Fruit fly (Drosophila melanogaster) whole organism, embryonic: ENCODE data around the gene Art8.

ENCODE experiments used
- Asciz ChIP-seq: fragments of 200-800 bp; sonication (Bioruptor generic); optimal IDR thresholded peaks from 2 replicates; lab custom pipeline; 2017; ENCODE audit warnings: missing biosample characterization, mild to moderate bottlenecking, missing genetic modification characterization, missing genetic modification reagents
- CG10209 ChIP-seq: fragments of 200-800 bp; sonication (Bioruptor generic); optimal IDR thresholded peaks from 3 replicates; lab custom pipeline; 2017; ENCODE audit warnings: missing biosample characterization, mild to moderate bottlenecking, missing genetic modification characterization, missing genetic modification reagents
- CG10274 ChIP-seq: fragments of 200-800 bp; sonication (Bioruptor generic); optimal IDR thresholded peaks from 3 replicates; lab custom pipeline; 2017; ENCODE audit warnings: missing biosample characterization, mild to moderate bottlenecking, missing genetic modification characterization
- CG12744 ChIP-seq: fragments of 200-800 bp; sonication (Bioruptor generic); optimal IDR thresholded peaks from 2 replicates; lab custom pipeline; 2016; ENCODE audit warnings: missing biosample characterization, missing genetic modification characterization
- CG13424 ChIP-seq: fragments of 200-800 bp; sonication (Bioruptor generic); optimal IDR thresholded peaks from 2 replicates; lab custom pipeline; 2019; ENCODE audit warnings: missing biosample characterization, mild to moderate bottlenecking, missing genetic modification characterization, moderate library complexity
- CG14050 ChIP-seq: fragments of 200-800 bp; sonication (Bioruptor generic); IDR thresholded peaks from 3 replicates; pipeline ENCODE4 v1.3.6; 2022; ENCODE audit warnings: missing biosample characterization, missing genetic modification characterization
- CG14667 ChIP-seq: fragments of 200-800 bp; sonication (Bioruptor generic); IDR thresholded peaks from 2 replicates; pipeline ENCODE4 v1.3.6; 2022; ENCODE audit warnings: missing biosample characterization, missing genetic modification characterization
- CG14860 ChIP-seq: fragments of 200-800 bp; sonication (Bioruptor generic); IDR thresholded peaks from 3 replicates; pipeline ENCODE4 v1.3.6; 2022; ENCODE audit warnings: missing biosample characterization, missing genetic modification characterization; ENCODE audit not compliant: partially characterized antibody
- CG1602 ChIP-seq: fragments of 200-800 bp; sonication (Bioruptor generic); optimal IDR thresholded peaks from 3 replicates; lab custom pipeline; 2016; ENCODE audit warnings: missing biosample characterization, missing genetic modification characterization
- CG1792 ChIP-seq: fragments of 200-800 bp; sonication (Bioruptor generic); optimal IDR thresholded peaks from 2 replicates; lab custom pipeline; 2016; ENCODE audit warnings: missing biosample characterization, missing genetic modification characterization
- CG2120 ChIP-seq: fragments of 200-800 bp; sonication (Bioruptor generic); optimal IDR thresholded peaks from 3 replicates; lab custom pipeline; 2016; ENCODE audit warnings: missing biosample characterization, missing genetic modification characterization
- CG3847 ChIP-seq: fragments of 200-800 bp; sonication (Bioruptor generic); IDR thresholded peaks from 2 replicates; pipeline ENCODE4 v1.3.6; 2022; ENCODE audit warnings: missing biosample characterization, missing genetic modification characterization
- CG4730 ChIP-seq: fragments of 200-800 bp; sonication (Bioruptor generic); IDR thresholded peaks from 2 replicates; pipeline ENCODE4 v1.3.6; 2022; ENCODE audit warnings: missing biosample characterization, missing genetic modification characterization
- CG4854 ChIP-seq: fragments of 200-800 bp; sonication (Bioruptor generic); optimal IDR thresholded peaks from 2 replicates; lab custom pipeline; 2016; ENCODE audit warnings: missing biosample characterization, missing genetic modification characterization, inconsistent platforms
- CG5180 ChIP-seq: fragments of 200-800 bp; sonication (Bioruptor generic); optimal IDR thresholded peaks from 3 replicates; lab custom pipeline; 2017; ENCODE audit warnings: missing biosample characterization, missing genetic modification characterization, mild to moderate bottlenecking, moderate library complexity, missing genetic modification reagents
- CG6683 ChIP-seq: fragments of 200-800 bp; sonication (Bioruptor generic); optimal IDR thresholded peaks from 2 replicates; lab custom pipeline; 2017; ENCODE audit warnings: missing biosample characterization, mild to moderate bottlenecking, missing genetic modification characterization, missing genetic modification reagents
- CG8359 ChIP-seq: fragments of 200-800 bp; sonication (Bioruptor generic); optimal IDR thresholded peaks from 2 replicates; lab custom pipeline; 2017; ENCODE audit warnings: missing biosample characterization, mild to moderate bottlenecking, missing genetic modification characterization, borderline replicate concordance
- CHES-1-like ChIP-seq: fragments of 200-800 bp; sonication (Bioruptor generic); optimal IDR thresholded peaks from 2 replicates; lab custom pipeline; 2016; ENCODE audit warnings: missing biosample characterization, missing genetic modification characterization
- Camta ChIP-seq: fragments of 200-800 bp; sonication (Bioruptor generic); optimal IDR thresholded peaks from 2 replicates; lab custom pipeline; 2016; ENCODE audit warnings: missing biosample characterization, missing genetic modification characterization
- CrebB ChIP-seq: fragments of 200-800 bp; sonication (Bioruptor generic); optimal IDR thresholded peaks from 3 replicates; lab custom pipeline; 2018; ENCODE audit warnings: missing biosample characterization, mild to moderate bottlenecking, missing genetic modification characterization
- D19B ChIP-seq: fragments of 200-800 bp; sonication (Bioruptor generic); optimal IDR thresholded peaks from 2 replicates; lab custom pipeline; 2017; ENCODE audit warnings: missing biosample characterization, mild to moderate bottlenecking, missing genetic modification characterization
- Dip3 ChIP-seq: fragments of 200-800 bp; sonication (Bioruptor generic); optimal IDR thresholded peaks from 3 replicates; lab custom pipeline; 2016; ENCODE audit warnings: missing biosample characterization, missing genetic modification characterization
- Dp ChIP-seq: fragments of 200-800 bp; sonication (Bioruptor generic); optimal IDR thresholded peaks from 2 replicates; lab custom pipeline; 2018; ENCODE audit warnings: missing biosample characterization, mild to moderate bottlenecking, missing genetic modification characterization, moderate library complexity
- Fer1 ChIP-seq: fragments of 200-800 bp; sonication (Bioruptor generic); optimal IDR thresholded peaks from 2 replicates; lab custom pipeline; 2017; ENCODE audit warnings: missing biosample characterization, mild to moderate bottlenecking, missing genetic modification characterization
- H2.0 ChIP-seq: fragments of 200-800 bp; sonication (Bioruptor generic); IDR thresholded peaks from 2 replicates; pipeline ENCODE4 v1.3.6; 2022; ENCODE audit warnings: missing biosample characterization, missing genetic modification characterization
- Hand ChIP-seq: fragments of 200-800 bp; sonication (Bioruptor generic); optimal IDR thresholded peaks from 2 replicates; lab custom pipeline; 2017; ENCODE audit warnings: mild to moderate bottlenecking, missing biosample characterization, missing genetic modification reagents, missing genetic modification characterization
- MTF-1 ChIP-seq: fragments of 200-800 bp; sonication (Bioruptor generic); optimal IDR thresholded peaks from 2 replicates; lab custom pipeline; 2018; ENCODE audit warnings: missing biosample characterization, mild to moderate bottlenecking, missing genetic modification characterization, borderline replicate concordance
- Oaz ChIP-seq: fragments of 200-800 bp; sonication (Bioruptor generic); IDR thresholded peaks from 2 replicates; pipeline ENCODE4 v1.3.6; 2022; ENCODE audit warnings: missing biosample characterization, missing genetic modification characterization
- Ptx1 ChIP-seq: fragments of 200-800 bp; sonication (Bioruptor generic); IDR thresholded peaks from 2 replicates; pipeline ENCODE4 v1.3.6; 2022; ENCODE audit warnings: missing biosample characterization, missing genetic modification characterization
- TFAM ChIP-seq: fragments of 200-800 bp; sonication (Bioruptor generic); optimal IDR thresholded peaks from 2 replicates; lab custom pipeline; 2017; ENCODE audit warnings: missing biosample characterization, missing genetic modification characterization, inconsistent platforms
- YL-1 ChIP-seq: fragments of 200-800 bp; sonication (Bioruptor generic); optimal IDR thresholded peaks from 3 replicates; lab custom pipeline; 2017; ENCODE audit warnings: missing biosample characterization, mild to moderate bottlenecking, missing genetic modification characterization
- ap ChIP-seq: fragments of 200-800 bp; sonication (Bioruptor generic); IDR thresholded peaks from 2 replicates; pipeline ENCODE4 v1.3.6; 2022; ENCODE audit warnings: missing biosample characterization, missing genetic modification characterization
- ato ChIP-seq: fragments of 200-800 bp; sonication (Bioruptor generic); IDR thresholded peaks from 2 replicates; pipeline ENCODE4 v1.3.6; 2022; ENCODE audit warnings: missing biosample characterization, missing genetic modification characterization; ENCODE audit not compliant: partially characterized antibody
- dati ChIP-seq: fragments of 200-800 bp; sonication (Bioruptor generic); IDR thresholded peaks from 2 replicates; pipeline ENCODE4 v1.3.6; 2022; ENCODE audit warnings: missing biosample characterization, missing genetic modification characterization
- esg ChIP-seq: fragments of 200-800 bp; sonication (Bioruptor generic); conservative IDR thresholded peaks from 2 replicates; pipeline ENCODE4 v1.3.6; 2022; ENCODE audit warnings: missing biosample characterization, missing genetic modification characterization
- gfzf ChIP-seq: fragments of 200-800 bp; sonication (Bioruptor generic); optimal IDR thresholded peaks from 2 replicates; lab custom pipeline; 2016; ENCODE audit warnings: missing biosample characterization, mild to moderate bottlenecking, missing genetic modification characterization, moderate library complexity
- gsb ChIP-seq: fragments of 200-800 bp; sonication (Bioruptor generic); IDR thresholded peaks from 2 replicates; pipeline ENCODE4 v1.3.6; 2022; ENCODE audit warnings: missing biosample characterization, missing genetic modification characterization
- lola ChIP-seq, 3 experiments: fragments of >200 bp in 2 of 3; fragments of 200-800 bp in 1 of 3; sonication (Bioruptor generic) in 1 of 3; optimal IDR thresholded peaks; 2 replicates each; lab custom pipeline; 2017 to 2019; ENCODE audit warnings: missing biosample characterization in 3 of 3, missing genetic modification characterization in 3 of 3, mild to moderate bottlenecking in 1 of 3, moderate library complexity in 1 of 3
- mld ChIP-seq: fragments of 200-800 bp; sonication (Bioruptor generic); IDR thresholded peaks from 3 replicates; pipeline ENCODE4 v1.3.6; 2022; ENCODE audit warnings: missing biosample characterization, missing genetic modification characterization; ENCODE audit not compliant: partially characterized antibody
- odd ChIP-seq: fragments of 200-800 bp; sonication (Bioruptor generic); optimal IDR thresholded peaks from 2 replicates; lab custom pipeline; 2017; ENCODE audit warnings: missing biosample characterization, mild to moderate bottlenecking, missing genetic modification characterization
- pfk ChIP-seq: fragments of 200-800 bp; sonication (Bioruptor generic); optimal IDR thresholded peaks from 2 replicates; lab custom pipeline; 2018; ENCODE audit warnings: missing biosample characterization, mild to moderate bottlenecking, missing genetic modification characterization, moderate library complexity
- pum ChIP-seq: fragments of 200-800 bp; sonication (Bioruptor generic); optimal IDR thresholded peaks from 2 replicates; lab custom pipeline; 2016; ENCODE audit warnings: missing biosample characterization, missing genetic modification characterization
- ro ChIP-seq: fragments of 200-800 bp; sonication (Bioruptor generic); IDR thresholded peaks from 2 replicates; pipeline ENCODE4 v1.3.6; 2022; ENCODE audit warnings: missing biosample characterization, missing genetic modification characterization
- sens ChIP-seq: fragments of 200-800 bp; sonication (Bioruptor generic); peaks from one replicate; lab custom pipeline; 2016; ENCODE audit warnings: missing biosample characterization, missing genetic modification characterization
- slp2 ChIP-seq: fragments of 200-800 bp; sonication (Bioruptor generic); optimal IDR thresholded peaks from 2 replicates; lab custom pipeline; 2016; ENCODE audit warnings: missing biosample characterization, missing genetic modification characterization
- sug ChIP-seq: fragments of 200-800 bp; optimal IDR thresholded peaks from 2 replicates; lab custom pipeline; 2019; ENCODE audit warnings: missing biosample characterization, mild to moderate bottlenecking, missing genetic modification characterization, moderate library complexity
- tna ChIP-seq: fragments of 200-800 bp; sonication (Bioruptor generic); IDR thresholded peaks from 2 replicates; pipeline ENCODE4 v1.3.6; 2022; ENCODE audit warnings: missing biosample characterization, missing genetic modification characterization; ENCODE audit not compliant: partially characterized antibody
- ttk ChIP-seq: fragments of 200-800 bp; sonication (Bioruptor generic); IDR thresholded peaks from 2 replicates; pipeline ENCODE4 v2.1.2; 2022; ENCODE audit warnings: missing biosample characterization, missing genetic modification characterization

The Art8 gene

dm6 chr2L:11037583-11038517 lies 27.0 kb upstream of the Art8 start (continued):
- TF ChIP-seq H2.0 (GFP tag; lab: Robert Waterston, UW) = peak; percentile 39
- TF ChIP-seq Dip3 (GFP tag; lab: Kevin White, UChicago) = peak; percentile 40
- TF ChIP-seq ato = no peak
- peak; percentile 13; the same call in 1 of the 2 replicates for TF ChIP-seq Oaz
- no peak for TF ChIP-seq mld (GFP tag; lab: Robert Waterston, UW)
- no peak for TF ChIP-seq CG3847 (GFP tag; lab: Robert Waterston, UW)
- TF ChIP-seq CHES-1-like = peak; percentile 9
- TF ChIP-seq CG12744 = no peak
- TF ChIP-seq slp2 (GFP tag; lab: Kevin White, UChicago) = no peak
- TF ChIP-seq Hand (GFP tag; lab: Kevin White, UChicago) = no peak
- peak; percentile 22; the same call in 1 of the 2 replicates for TF ChIP-seq CG4730
- TF ChIP-seq Camta (GFP tag; lab: Kevin White, UChicago) = peak; percentile 31
- peak; percentile 33 for TF ChIP-seq Fer1 (GFP tag; lab: Kevin White, UChicago)
- TF ChIP-seq gfzf = no peak
- no peak for TF ChIP-seq ro (GFP tag; lab: Robert Waterston, UW)
- TF ChIP-seq lola (GFP tag; optimal IDR thresholded peaks at IDR 0.05; lab: Kevin White, UChicago) = peak in 1 of 3 experiments; percentile 76
- peak; percentile 72 for TF ChIP-seq Ptx1 (GFP tag; lab: Robert Waterston, UW)
- peak; percentile 28 for TF ChIP-seq pum
- no peak for TF ChIP-seq ap
- TF ChIP-seq tna = no peak
- TF ChIP-seq CG14050 (GFP tag; lab: Robert Waterston, UW) = no peak
- TF ChIP-seq ttk = peak; percentile 33; the same call in 1 of the 2 replicates
- TF ChIP-seq TFAM (GFP tag; lab: Kevin White, UChicago) = no peak
- TF ChIP-seq D19B (GFP tag; lab: Kevin White, UChicago) = no peak
- peak; percentile 46; the same call in 1 of the 2 replicates for TF ChIP-seq esg (GFP tag; lab: Robert Waterston, UW)
- peak; percentile 63 for TF ChIP-seq CG13424 (tag; lab: Kevin White, UChicago)
- TF ChIP-seq CG4854 = no peak
- TF ChIP-seq CG14667 (GFP tag; lab: Robert Waterston, UW) = no peak
- no peak for TF ChIP-seq CG10274 (GFP tag; lab: Kevin White, UChicago)
- TF ChIP-seq Asciz (GFP tag; lab: Kevin White, UChicago) = peak; percentile 41
- TF ChIP-seq YL-1 (GFP tag; lab: Kevin White, UChicago) = no peak
- TF ChIP-seq CG2120 (GFP tag; lab: Kevin White, UChicago) = peak; percentile 67
- TF ChIP-seq CG10209 (GFP tag; lab: Kevin White, UChicago) = peak; percentile 48
- TF ChIP-seq Dp (GFP tag; lab: Kevin White, UChicago) = no peak
- TF ChIP-seq CG1602 (GFP tag; lab: Kevin White, UChicago) = peak; percentile 70
- no peak for TF ChIP-seq sug (tag; lab: Kevin White, UChicago)
- no peak for TF ChIP-seq CG8359 (GFP tag; lab: Kevin White, UChicago)
- peak; percentile 2 for TF ChIP-seq odd (GFP tag; lab: Kevin White, UChicago)
- no peak for TF ChIP-seq CG1792 (GFP tag; lab: Kevin White, UChicago)
- TF ChIP-seq sens (GFP tag; lab: Kevin White, UChicago) = peak; percentile 95
- TF ChIP-seq CrebB (tag; lab: Kevin White, UChicago) = no peak
- TF ChIP-seq pfk (GFP tag; lab: Kevin White, UChicago) = no peak
- TF ChIP-seq CG5180 (GFP tag; lab: Kevin White, UChicago) = peak; percentile 84
- no peak for TF ChIP-seq CG14860 (GFP tag; lab: Robert Waterston, UW)
- no peak for TF ChIP-seq CG6683 (GFP tag; lab: Kevin White, UChicago)
- TF ChIP-seq gsb (GFP tag; lab: Robert Waterston, UW) = no peak
- no peak for TF ChIP-seq MTF-1 (GFP tag; lab: Kevin White, UChicago)
- TF ChIP-seq dati (GFP tag; lab: Robert Waterston, UW) = no peak
